Worm (Caenorhabditis elegans) whole organism, late embryonic: ENCODE results near the gene ckk-1.

Experiments
- C08G9.2 ChIP-seq: sonication (generic microtip); optimal IDR thresholded peaks from 2 replicates; lab custom pipeline; 2016; ENCODE audit warnings: mild to moderate bottlenecking, missing genetic modification characterization, moderate library complexity, missing compliant biosample characterization
- C38D4.7 ChIP-seq: fragments of 200-800 bp; sonication (Bioruptor generic); optimal IDR thresholded peaks from 2 replicates; lab custom pipeline; 2018; ENCODE audit warnings: mild to moderate bottlenecking, missing genetic modification characterization, moderate library complexity, missing compliant biosample characterization
- K02D7.2 ChIP-seq: sonication (generic microtip); optimal IDR thresholded peaks from 2 replicates; lab custom pipeline; 2017; ENCODE audit warnings: mild to moderate bottlenecking, missing genetic modification characterization, missing compliant biosample characterization
- K09A11.1 ChIP-seq: sonication (generic microtip); optimal IDR thresholded peaks from 2 replicates; lab custom pipeline; 2017; ENCODE audit warnings: antibody characterized with exemption, mild to moderate bottlenecking, missing genetic modification characterization, missing compliant biosample characterization; ENCODE audit not compliant: insufficient read depth
- T23F11.4 ChIP-seq: fragments of 200-800 bp; sonication (Bioruptor generic); optimal IDR thresholded peaks from 2 replicates; lab custom pipeline; 2018; ENCODE audit warnings: mild to moderate bottlenecking, missing genetic modification characterization, missing compliant biosample characterization
- ahr-1 ChIP-seq: sonication (generic microtip); optimal IDR thresholded peaks from 2 replicates; lab custom pipeline; 2016; ENCODE audit warnings: missing genetic modification characterization, missing compliant biosample characterization
- ama-1 ChIP-seq: fragments of 150-350 bp; optimal IDR thresholded peaks from 2 replicates; lab custom pipeline; 2014
- ceh-14 ChIP-seq: sonication (generic microtip); optimal IDR thresholded peaks from 2 replicates; lab custom pipeline; 2016; ENCODE audit warnings: missing genotype, missing genetic modification characterization, missing compliant biosample characterization
- ceh-18 ChIP-seq: sonication (generic microtip); optimal IDR thresholded peaks from 2 replicates; lab custom pipeline; 2016; ENCODE audit warnings: missing genetic modification characterization, missing compliant biosample characterization
- ceh-19 ChIP-seq: fragments of 200-800 bp; sonication (Bioruptor generic); optimal IDR thresholded peaks from 2 replicates; lab custom pipeline; 2018; ENCODE audit warnings: mild to moderate bottlenecking, missing genetic modification characterization, missing compliant biosample characterization
- ceh-2 ChIP-seq: sonication (generic microtip); optimal IDR thresholded peaks from 2 replicates; lab custom pipeline; 2016; ENCODE audit warnings: missing genotype, missing genetic modification characterization, missing compliant biosample characterization
- ceh-22 ChIP-seq: sonication (generic microtip); optimal IDR thresholded peaks from 2 replicates; lab custom pipeline; 2017; ENCODE audit warnings: missing biosample characterization, missing genetic modification characterization
- ceh-24 ChIP-seq: sonication (generic microtip); optimal IDR thresholded peaks from 2 replicates; lab custom pipeline; 2016; ENCODE audit warnings: mild to moderate bottlenecking, missing genetic modification characterization, missing compliant biosample characterization
- ceh-34 ChIP-seq: sonication (generic microtip); optimal IDR thresholded peaks from 2 replicates; lab custom pipeline; 2016; ENCODE audit warnings: mild to moderate bottlenecking, missing genetic modification characterization, missing compliant biosample characterization
- ceh-48 ChIP-seq: sonication (generic microtip); optimal IDR thresholded peaks from 2 replicates; lab custom pipeline; 2016; ENCODE audit warnings: missing genetic modification characterization, inconsistent platforms, missing compliant biosample characterization
- ceh-6 ChIP-seq: fragments of 200-800 bp; sonication (Bioruptor generic); optimal IDR thresholded peaks from 2 replicates; lab custom pipeline; 2018; ENCODE audit warnings: mild to moderate bottlenecking, missing genetic modification characterization, missing compliant biosample characterization
- ceh-9 ChIP-seq: sonication (generic microtip); optimal IDR thresholded peaks from 2 replicates; lab custom pipeline; 2016; ENCODE audit warnings: mild to moderate bottlenecking, missing genetic modification characterization, inconsistent platforms, missing compliant biosample characterization
- che-1 ChIP-seq: sonication (generic microtip); optimal IDR thresholded peaks from 2 replicates; lab custom pipeline; 2016; ENCODE audit warnings: mild to moderate bottlenecking, missing genetic modification characterization, missing compliant biosample characterization
- dmd-4 ChIP-seq: sonication (generic microtip); optimal IDR thresholded peaks from 2 replicates; lab custom pipeline; 2016; ENCODE audit warnings: borderline replicate concordance, missing genetic modification characterization, missing compliant biosample characterization
- dve-1 ChIP-seq: sonication (generic microtip); optimal IDR thresholded peaks from 2 replicates; lab custom pipeline; 2017; ENCODE audit warnings: antibody characterized with exemption, mild to moderate bottlenecking, missing genetic modification characterization, missing compliant biosample characterization
- ets-4 ChIP-seq: sonication (generic microtip); optimal IDR thresholded peaks from 2 replicates; lab custom pipeline; 2016; ENCODE audit warnings: missing genetic modification characterization, missing compliant biosample characterization
- eyg-1 ChIP-seq: sonication (generic microtip); optimal IDR thresholded peaks from 2 replicates; lab custom pipeline; 2016; ENCODE audit warnings: missing genotype, missing genetic modification characterization, missing compliant biosample characterization
- fax-1 ChIP-seq: sonication (generic microtip); optimal IDR thresholded peaks from 2 replicates; lab custom pipeline; 2016; ENCODE audit warnings: missing genotype, missing genetic modification characterization, missing compliant biosample characterization
- fkh-10 ChIP-seq: fragments of 150-350 bp; optimal IDR thresholded peaks from 2 replicates; lab custom pipeline; 2014; ENCODE audit warnings: missing biosample characterization, missing genetic modification reagents, missing genetic modification characterization
- fkh-6 ChIP-seq: sonication (generic microtip); optimal IDR thresholded peaks from 2 replicates; lab custom pipeline; 2016; ENCODE audit warnings: missing genetic modification characterization, missing compliant biosample characterization
- gmeb-2 ChIP-seq: sonication (generic microtip); optimal IDR thresholded peaks from 2 replicates; lab custom pipeline; 2016; ENCODE audit warnings: missing genetic modification characterization, inconsistent platforms, missing compliant biosample characterization
- hlh-13 ChIP-seq: fragments of 200-800 bp; sonication (Bioruptor generic); optimal IDR thresholded peaks from 2 replicates; lab custom pipeline; 2018; ENCODE audit warnings: mild to moderate bottlenecking, missing genetic modification characterization, missing compliant biosample characterization
- hlh-15 ChIP-seq: sonication (generic microtip); optimal IDR thresholded peaks from 2 replicates; lab custom pipeline; 2016; ENCODE audit warnings: missing genetic modification characterization, missing compliant biosample characterization
- hlh-30 ChIP-seq: sonication (generic microtip); optimal IDR thresholded peaks from 2 replicates; lab custom pipeline; 2017; ENCODE audit warnings: antibody characterized with exemption, missing genetic modification characterization, missing compliant biosample characterization; ENCODE audit not compliant: insufficient read depth
- hlh-6 ChIP-seq: sonication (generic microtip); optimal IDR thresholded peaks from 2 replicates; lab custom pipeline; 2016; ENCODE audit warnings: missing genotype, missing genetic modification characterization, missing compliant biosample characterization
- lim-6 ChIP-seq: sonication (generic microtip); optimal IDR thresholded peaks from 2 replicates; lab custom pipeline; 2016; ENCODE audit warnings: missing genetic modification characterization, missing compliant biosample characterization
- lin-11 ChIP-seq: fragments of 200-800 bp; sonication (Bioruptor generic); optimal IDR thresholded peaks from 2 replicates; lab custom pipeline; 2018; ENCODE audit warnings: mild to moderate bottlenecking, missing genetic modification characterization, missing compliant biosample characterization
- madf-2 ChIP-seq: sonication (generic microtip); optimal IDR thresholded peaks from 2 replicates; lab custom pipeline; 2017; ENCODE audit warnings: missing genetic modification characterization, missing compliant biosample characterization
- mec-3 ChIP-seq: sonication (generic microtip); optimal IDR thresholded peaks from 2 replicates; lab custom pipeline; 2016; ENCODE audit warnings: borderline replicate concordance, missing genetic modification characterization, missing compliant biosample characterization
- nfya-1 ChIP-seq: sonication (generic microtip); optimal IDR thresholded peaks from 2 replicates; lab custom pipeline; 2017; ENCODE audit warnings: missing genetic modification characterization, mild to moderate bottlenecking, missing compliant biosample characterization, antibody characterized with exemption, moderate library complexity
- nhr-11 ChIP-seq: fragments of 150-350 bp; optimal IDR thresholded peaks from 2 replicates; lab custom pipeline; 2014; ENCODE audit warnings: missing biosample characterization, missing genetic modification characterization
- npax-4 ChIP-seq: sonication (generic microtip); optimal IDR thresholded peaks from 2 replicates; lab custom pipeline; 2016; ENCODE audit warnings: missing genetic modification characterization, missing compliant biosample characterization
- odd-2 ChIP-seq: sonication (generic microtip); optimal IDR thresholded peaks from 2 replicates; lab custom pipeline; 2017; ENCODE audit warnings: antibody characterized with exemption, mild to moderate bottlenecking, missing genetic modification characterization, missing compliant biosample characterization
- pag-3 ChIP-seq: sonication (generic microtip); optimal IDR thresholded peaks from 2 replicates; lab custom pipeline; 2016; ENCODE audit warnings: missing compliant biosample characterization, missing genetic modification characterization, borderline replicate concordance
- pat-9 ChIP-seq: fragments of 200-800 bp; sonication (Bioruptor generic); optimal IDR thresholded peaks from 2 replicates; lab custom pipeline; 2018; ENCODE audit warnings: mild to moderate bottlenecking, missing genetic modification characterization, moderate library complexity, missing compliant biosample characterization
- pax-1 ChIP-seq: fragments of 150-350 bp; optimal IDR thresholded peaks from 2 replicates; lab custom pipeline; 2014; ENCODE audit warnings: missing biosample characterization, missing genetic modification characterization
- pqm-1 ChIP-seq: sonication (generic microtip); optimal IDR thresholded peaks from 2 replicates; lab custom pipeline; 2016; ENCODE audit warnings: missing genetic modification characterization, missing compliant biosample characterization
- pros-1 ChIP-seq: fragments of 150-350 bp; optimal IDR thresholded peaks from 2 replicates; lab custom pipeline; 2014; ENCODE audit warnings: missing biosample characterization, missing genetic modification reagents, missing genetic modification characterization
- ref-2 ChIP-seq: sonication (generic microtip); optimal IDR thresholded peaks from 2 replicates; lab custom pipeline; 2016; ENCODE audit warnings: missing genetic modification characterization, missing compliant biosample characterization
- rnt-1 ChIP-seq: sonication (generic microtip); optimal IDR thresholded peaks from 2 replicates; lab custom pipeline; 2016; ENCODE audit warnings: missing genetic modification characterization, missing compliant biosample characterization
- sox-4 ChIP-seq: sonication (generic microtip); optimal IDR thresholded peaks from 2 replicates; lab custom pipeline; 2017; ENCODE audit warnings: mild to moderate bottlenecking, missing genetic modification characterization, inconsistent platforms, missing compliant biosample characterization
- syd-9 ChIP-seq: sonication (generic microtip); optimal IDR thresholded peaks from 2 replicates; lab custom pipeline; 2016; ENCODE audit warnings: mild to moderate bottlenecking, missing genetic modification characterization, moderate library complexity, missing compliant biosample characterization
- tbx-2 ChIP-seq: sonication (generic microtip); optimal IDR thresholded peaks from 2 replicates; lab custom pipeline; 2016; ENCODE audit warnings: missing genetic modification characterization, missing compliant biosample characterization
- tbx-7 ChIP-seq: sonication (generic microtip); optimal IDR thresholded peaks from 2 replicates; lab custom pipeline; 2016; ENCODE audit warnings: missing genotype, missing genetic modification characterization, missing compliant biosample characterization
- unc-42 ChIP-seq: sonication (generic microtip); optimal IDR thresholded peaks from 2 replicates; lab custom pipeline; 2016; ENCODE audit warnings: missing genotype, missing genetic modification characterization, missing compliant biosample characterization
- unc-55 ChIP-seq: sonication (generic microtip); optimal IDR thresholded peaks from 2 replicates; lab custom pipeline; 2017; ENCODE audit warnings: missing biosample characterization, missing genetic modification reagents, missing genetic modification characterization
- unc-86 ChIP-seq: sonication (generic microtip); optimal IDR thresholded peaks from 2 replicates; lab custom pipeline; 2016; ENCODE audit warnings: missing genetic modification characterization, missing compliant biosample characterization
- zip-5 ChIP-seq: sonication (generic microtip); optimal IDR thresholded peaks from 2 replicates; lab custom pipeline; 2016; ENCODE audit warnings: missing genetic modification characterization, missing compliant biosample characterization
- ztf-16 ChIP-seq: sonication (generic microtip); optimal IDR thresholded peaks from 2 replicates; lab custom pipeline; 2017; ENCODE audit warnings: missing genetic modification characterization, missing compliant biosample characterization

ckk-1 gene

DNA sequence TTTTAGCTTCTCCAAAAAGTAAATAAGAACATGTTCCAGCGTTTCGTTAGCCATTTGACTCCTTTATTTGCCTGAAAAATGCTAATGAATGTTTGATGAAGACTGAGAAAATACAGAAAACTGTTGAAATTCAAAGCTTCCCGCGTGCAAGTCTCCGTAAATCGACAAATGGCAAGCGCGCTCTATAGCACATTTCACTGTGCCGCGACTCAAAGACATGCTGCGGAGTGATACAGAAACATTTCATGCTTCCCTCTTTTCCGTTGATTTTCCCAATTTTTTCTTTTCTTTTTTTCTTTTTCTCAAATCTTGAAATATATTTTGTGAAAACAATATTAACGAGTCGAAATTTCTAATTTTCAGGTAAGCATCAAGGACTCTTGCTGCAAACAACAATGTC is 43.7 kb downstream of the ckk-1 start, which contains the start of the genes ska-3 and rps-12:
Gene ska-3 (minus strand): TSS at position 71 of the 400 bp plus-strand sequence.
Gene rps-12 (plus strand): TSS at position 364 of the 400 bp plus-strand sequence.
- TF ChIP-seq fkh-6 (tag; lab: Kevin White, UChicago) (no peak), ceh-34 (tag; lab: Kevin White, UChicago) (peak; percentile 89), unc-55 (GFP tag; lab: Kevin White, UChicago) (peak; percentile 74), dve-1 (tag; lab: Kevin White, UChicago) (peak; percentile 95), sox-4 (tag; lab: Kevin White, UChicago) (no peak), nhr-11 (peak; percentile 78), pqm-1 (peak; percentile 34), eyg-1 (no peak), gmeb-2 (tag; lab: Kevin White, UChicago) (no peak), rnt-1 (tag; lab: Kevin White, UChicago) (peak; percentile 87), hlh-6 (tag; lab: Kevin White, UChicago) (no peak), tbx-2 (tag; lab: Kevin White, UChicago) (peak; percentile 94), ceh-9 (tag; lab: Kevin White, UChicago) (no peak), ceh-2 (peak; percentile 59), ceh-22 (tag; lab: Kevin White, UChicago) (no peak), unc-86 (peak; percentile 74), pax-1 (tag; lab: Kevin White, UChicago) (peak; percentile 93), ztf-16 (tag; lab: Kevin White, UChicago) (peak; percentile 78), lin-11 (tag; lab: Kevin White, UChicago) (no peak), pros-1 (tag; lab: Kevin White, UChicago) (peak; percentile 74), odd-2 (tag; lab: Kevin White, UChicago) (no peak), hlh-13 (GFP tag; lab: Kevin White, UChicago) (no peak), dmd-4 (tag; lab: Kevin White, UChicago) (peak; percentile 67), K02D7.2 (tag; lab: Kevin White, UChicago) (no peak), syd-9 (tag; lab: Kevin White, UChicago) (peak; percentile 48), tbx-7 (tag; lab: Kevin White, UChicago) (peak; percentile 41), pat-9 (tag; lab: Kevin White, UChicago) (peak; percentile 58), unc-42 (tag; lab: Kevin White, UChicago) (peak; percentile 87), fkh-10 (GFP tag; lab: Kevin White, UChicago) (no peak), zip-5 (no peak), npax-4 (tag; lab: Kevin White, UChicago) (no peak), ets-4 (tag; lab: Kevin White, UChicago) (peak; percentile 95), mec-3 (tag; lab: Kevin White, UChicago) (no peak), hlh-30 (tag; lab: Kevin White, UChicago) (peak; percentile 70), ceh-18 (tag; lab: Kevin White, UChicago) (peak; percentile 94), ceh-19 (GFP tag; lab: Kevin White, UChicago) (no peak), K09A11.1 (tag; lab: Kevin White, UChicago) (peak; percentile 52), nfya-1 (tag; lab: Kevin White, UChicago) (peak; percentile 96), fax-1 (tag; lab: Kevin White, UChicago) (no peak), ceh-24 (tag; lab: Kevin White, UChicago) (no peak), che-1 (tag; lab: Kevin White, UChicago) (no peak), ama-1 (lab: Kevin White, UChicago) (no peak), lim-6 (no peak), T23F11.4 (GFP tag; lab: Kevin White, UChicago) (no peak), ceh-14 (tag; lab: Kevin White, UChicago) (peak; percentile 62), ref-2 (tag; lab: Kevin White, UChicago) (peak; percentile 90), hlh-15 (no peak), madf-2 (tag; lab: Kevin White, UChicago) (peak; percentile 56), ceh-6 (GFP tag; lab: Kevin White, UChicago) (no peak), pag-3 (no peak), ceh-48 (tag; lab: Kevin White, UChicago) (peak; percentile 82), C38D4.7 (no peak), ahr-1 (tag; lab: Kevin White, UChicago) (no peak), C08G9.2 (tag; lab: Kevin White, UChicago) (peak; percentile 35)
